Worm (Caenorhabditis elegans) whole organism, mixed stage, embryonic: ENCODE measurements around the gene F46C5.2.

Experiments
- ceh-43 ChIP-seq: fragments of 200-800 bp; sonication (Bioruptor generic); optimal IDR thresholded peaks from 2 replicates; lab custom pipeline; 2018; ENCODE audit warnings: mild to moderate bottlenecking, missing genetic modification characterization, moderate library complexity, missing compliant biosample characterization
- ham-2 ChIP-seq: fragments of 200-800 bp; sonication (Bioruptor generic); optimal IDR thresholded peaks from 2 replicates; lab custom pipeline; 2018; ENCODE audit warnings: mild to moderate bottlenecking, missing genetic modification characterization, missing compliant biosample characterization
- hlh-1 ChIP-seq: fragments of 150-350 bp; optimal IDR thresholded peaks from 2 replicates; lab custom pipeline; 2014; ENCODE audit warnings: missing biosample characterization, missing genetic modification reagents, missing genetic modification characterization
- nhr-12 ChIP-seq: fragments of 150-350 bp; optimal IDR thresholded peaks from 2 replicates; lab custom pipeline; 2014; ENCODE audit warnings: missing biosample characterization, missing genetic modification characterization
- nhr-237 ChIP-seq: fragments of 150-350 bp; optimal IDR thresholded peaks from 2 replicates; lab custom pipeline; 2014; ENCODE audit warnings: missing biosample characterization, missing genetic modification characterization
- snpc-4 ChIP-seq: fragments of 150-350 bp; optimal IDR thresholded peaks from 2 replicates; lab custom pipeline; 2014; ENCODE audit warnings: missing biosample characterization, missing genetic modification characterization
- unc-62 ChIP-seq: fragments of 150-350 bp; optimal IDR thresholded peaks from 2 replicates; lab custom pipeline; 2014; ENCODE audit warnings: missing biosample characterization, missing genetic modification reagents, missing genetic modification characterization

ce11 chrII:8859596-8859995, 30.5 kb upstream of the F46C5.2 start, which contains the start of gene snb-6:
- TF ChIP-seq ceh-43 (GFP tag; lab: Kevin White, UChicago) (no peak), hlh-1 (tag; lab: Kevin White, UChicago) (no peak), nhr-237 (tag; lab: Kevin White, UChicago) (no peak), unc-62 (GFP tag; lab: Kevin White, UChicago) (no peak), snpc-4 (tag; lab: Kevin White, UChicago) (no peak), nhr-12 (tag; lab: Kevin White, UChicago) (no peak), ham-2 (no peak)
